Fruit fly (Drosophila melanogaster) whole organism, wandering third instar larva: Measurements from ENCODE around the gene CG12691.

Experiments
- Abd-B ChIP-seq: fragments of >200 bp; optimal IDR thresholded peaks from 2 replicates; lab custom pipeline; 2017; ENCODE audit warnings: missing biosample characterization, missing genetic modification characterization
- CG32264 ChIP-seq: fragments of 200-800 bp; sonication (Bioruptor generic); optimal IDR thresholded peaks from 2 replicates; lab custom pipeline; 2016; ENCODE audit warnings: missing biosample characterization, missing genetic modification characterization
- CG9705 ChIP-seq: fragments of 200-800 bp; sonication (Bioruptor generic); optimal IDR thresholded peaks from 2 replicates; lab custom pipeline; 2018; ENCODE audit warnings: missing biosample characterization, mild to moderate bottlenecking, missing genetic modification characterization
- CrebA ChIP-seq: fragments of 200-800 bp; sonication (Bioruptor generic); optimal IDR thresholded peaks from 2 replicates; lab custom pipeline; 2016; ENCODE audit warnings: missing biosample characterization, mild to moderate bottlenecking, missing genetic modification characterization, borderline replicate concordance
- Dfd ChIP-seq: fragments of >200 bp; optimal IDR thresholded peaks from 2 replicates; lab custom pipeline; 2017; ENCODE audit warnings: missing biosample characterization, missing genetic modification characterization
- HLH106 ChIP-seq: fragments of 200-800 bp; optimal IDR thresholded peaks from 3 replicates; lab custom pipeline; 2019; ENCODE audit warnings: missing biosample characterization, mild to moderate bottlenecking, missing genetic modification characterization, moderate library complexity
- Hnf4 ChIP-seq: fragments of 200-800 bp; sonication (Bioruptor generic); optimal IDR thresholded peaks from 2 replicates; lab custom pipeline; 2016; ENCODE audit warnings: missing biosample characterization, mild to moderate bottlenecking, missing genetic modification characterization
- Hr78 ChIP-seq: fragments of >200 bp; optimal IDR thresholded peaks from 2 replicates; lab custom pipeline; 2017; ENCODE audit warnings: missing biosample characterization, missing genetic modification characterization
- Hr83 ChIP-seq: fragments of 200-300 bp; sonication (Bioruptor generic); optimal IDR thresholded peaks from 2 replicates; lab custom pipeline; 2016; ENCODE audit warnings: missing biosample characterization, mild to moderate bottlenecking, missing genetic modification characterization, moderate library complexity; ENCODE audit not compliant: poor library complexity, severe bottlenecking
- Jra ChIP-seq: sonication (Bioruptor generic); optimal IDR thresholded peaks from 2 replicates; lab custom pipeline; 2016; ENCODE audit warnings: missing biosample characterization, missing genetic modification characterization
- Mio ChIP-seq: sonication (Bioruptor generic); optimal IDR thresholded peaks from 2 replicates; lab custom pipeline; 2016; ENCODE audit warnings: missing biosample characterization, missing genetic modification characterization
- Myc ChIP-seq: fragments of >200 bp; optimal IDR thresholded peaks from 2 replicates; lab custom pipeline; 2017
- N ChIP-seq: fragments of >200 bp; optimal IDR thresholded peaks from 2 replicates; lab custom pipeline; 2018; ENCODE audit warnings: missing biosample characterization, missing external identifiers, missing genetic modification characterization
- OdsH ChIP-seq: fragments of 200-800 bp; sonication (Bioruptor generic); optimal IDR thresholded peaks from 2 replicates; lab custom pipeline; 2016; ENCODE audit warnings: missing biosample characterization, mild to moderate bottlenecking, missing genetic modification characterization
- Rel ChIP-seq, 2 experiments: fragments of 200-800 bp; sonication (Bioruptor generic) in 1 of 2; optimal IDR thresholded peaks; 2 replicates in 1 of 2; 3 replicates in 1 of 2; lab custom pipeline; 2016 to 2019; ENCODE audit warnings: mild to moderate bottlenecking in 2 of 2, missing biosample characterization in 2 of 2, missing genetic modification characterization in 2 of 2, moderate library complexity in 1 of 2
- Sp1 ChIP-seq: fragments of 200-800 bp; sonication (Bioruptor generic); optimal IDR thresholded peaks from 3 replicates; lab custom pipeline; 2019; ENCODE audit warnings: missing biosample characterization, mild to moderate bottlenecking, missing genetic modification characterization, moderate library complexity
- br ChIP-seq: fragments of 200-800 bp; sonication (Bioruptor generic); optimal IDR thresholded peaks from 2 replicates; lab custom pipeline; 2016; ENCODE audit warnings: missing biosample characterization, missing genetic modification characterization
- brk ChIP-seq: fragments of 200-800 bp; sonication (Bioruptor generic); optimal IDR thresholded peaks from 2 replicates; lab custom pipeline; 2016; ENCODE audit warnings: missing biosample characterization, mild to moderate bottlenecking, missing genetic modification characterization
- dmrt93B ChIP-seq: fragments of 200-800 bp; sonication (Bioruptor generic); optimal IDR thresholded peaks from 2 replicates; lab custom pipeline; 2018; ENCODE audit warnings: missing biosample characterization, mild to moderate bottlenecking, missing genetic modification characterization
- dsf ChIP-seq: sonication (Bioruptor generic); optimal IDR thresholded peaks from 2 replicates; lab custom pipeline; 2016; ENCODE audit warnings: missing biosample characterization, missing genetic modification characterization, borderline replicate concordance
- ey ChIP-seq: fragments of 200-800 bp; sonication (Bioruptor generic); optimal IDR thresholded peaks from 2 replicates; lab custom pipeline; 2016; ENCODE audit warnings: missing biosample characterization, missing genetic modification characterization
- foxo ChIP-seq, 2 experiments: fragments of 200-800 bp; sonication (Bioruptor generic); optimal IDR thresholded peaks; 2 replicates in 1 of 2; 3 replicates in 1 of 2; lab custom pipeline; 2016 to 2017; ENCODE audit warnings: missing biosample characterization in 2 of 2, missing genetic modification characterization in 2 of 2
- fru ChIP-seq: fragments of 200-800 bp; sonication (Bioruptor generic); optimal IDR thresholded peaks from 3 replicates; lab custom pipeline; 2016; ENCODE audit warnings: missing biosample characterization, mild to moderate bottlenecking, missing genetic modification characterization
- h ChIP-seq: fragments of 200-800 bp; sonication (Bioruptor generic); optimal IDR thresholded peaks from 3 replicates; lab custom pipeline; 2016; ENCODE audit warnings: missing biosample characterization, mild to moderate bottlenecking, missing genetic modification characterization
- jim ChIP-seq: fragments of 175-275, 200-325 bp; sonication (Bioruptor generic); optimal IDR thresholded peaks from 2 replicates; lab custom pipeline; 2016; ENCODE audit warnings: missing biosample characterization, mild to moderate bottlenecking, missing genetic modification characterization
- lola ChIP-seq: fragments of >200 bp; optimal IDR thresholded peaks from 2 replicates; lab custom pipeline; 2017; ENCODE audit warnings: missing biosample characterization, missing genetic modification characterization
- pan ChIP-seq: fragments of >200 bp; optimal IDR thresholded peaks from 2 replicates; lab custom pipeline; 2017
- psq ChIP-seq: fragments of 200-800 bp; sonication (Bioruptor generic); optimal IDR thresholded peaks from 3 replicates; lab custom pipeline; 2017; ENCODE audit warnings: missing biosample characterization, mild to moderate bottlenecking, missing genetic modification characterization, moderate library complexity
- rgr ChIP-seq: fragments of 200-800 bp; sonication (Bioruptor generic); optimal IDR thresholded peaks from 3 replicates; lab custom pipeline; 2016; ENCODE audit warnings: missing biosample characterization, mild to moderate bottlenecking, missing genetic modification characterization
- sage ChIP-seq: fragments of 200-800 bp; sonication (Bioruptor generic); optimal IDR thresholded peaks from 2 replicates; lab custom pipeline; 2016; ENCODE audit warnings: missing biosample characterization, mild to moderate bottlenecking, missing genetic modification characterization
- sv ChIP-seq: fragments of 200-800 bp; sonication (Bioruptor generic); optimal IDR thresholded peaks from 3 replicates; lab custom pipeline; 2016; ENCODE audit warnings: missing biosample characterization, missing genetic modification characterization
- tai ChIP-seq: sonication (Bioruptor generic); optimal IDR thresholded peaks from 2 replicates; lab custom pipeline; 2016; ENCODE audit warnings: missing biosample characterization, missing genetic modification characterization
- usp ChIP-seq: fragments of >200 bp; optimal IDR thresholded peaks from 2 replicates; lab custom pipeline; 2017; ENCODE audit warnings: missing biosample characterization, missing genetic modification characterization
- woc ChIP-seq: sonication (Bioruptor generic); optimal IDR thresholded peaks from 2 replicates; lab custom pipeline; 2016; ENCODE audit warnings: missing biosample characterization, mild to moderate bottlenecking, missing genetic modification characterization

CG12691 gene

DNA sequence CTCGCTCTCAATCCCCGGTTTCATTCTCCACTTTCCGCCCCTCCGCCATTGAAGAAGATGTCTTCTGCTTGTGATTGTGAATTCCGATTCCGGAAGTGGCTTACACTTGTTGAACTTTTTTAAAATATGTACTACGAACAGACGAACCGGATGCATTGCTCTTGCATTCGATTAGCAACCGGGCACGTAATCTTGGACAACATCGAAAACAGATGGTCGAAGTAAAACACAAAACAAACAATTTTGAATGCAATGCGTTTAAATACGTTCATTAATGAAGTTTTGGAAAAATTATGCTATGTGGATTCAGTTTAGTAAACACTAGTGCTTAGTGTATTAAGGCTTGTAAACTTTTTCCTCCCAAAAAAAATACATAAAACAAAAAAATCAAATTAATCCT lies 19.9 kb upstream of the CG12691 start, which contains the start of gene Muc4B:
Muc4B (minus strand) TSS at position 101 of the 400 bp plus-strand sequence.
- TF ChIP-seq usp (GFP tag; lab: Kevin White, UChicago) (no peak), CG32264 (GFP tag; lab: Kevin White, UChicago) (no peak), dmrt93B (no peak), Myc (lab: Kevin White, UChicago) (no peak), OdsH (GFP tag; lab: Kevin White, UChicago) (no peak), br (no peak), tai (GFP tag; lab: Kevin White, UChicago) (no peak), Dfd (no peak), sv (GFP tag; lab: Kevin White, UChicago) (no peak), woc (GFP tag; lab: Kevin White, UChicago) (no peak), CrebA (GFP tag; lab: Kevin White, UChicago) (no peak), lola (GFP tag; lab: Kevin White, UChicago) (no peak), jim (GFP tag; lab: Kevin White, UChicago) (no peak), sage (GFP tag; lab: Kevin White, UChicago) (no peak), CG9705 (no peak), foxo (GFP tag; optimal IDR thresholded peaks at IDR 0.05; lab: Kevin White, UChicago) (no peak)
- TF ChIP-seq, all 38 proteins: peak for 0

DNA sequence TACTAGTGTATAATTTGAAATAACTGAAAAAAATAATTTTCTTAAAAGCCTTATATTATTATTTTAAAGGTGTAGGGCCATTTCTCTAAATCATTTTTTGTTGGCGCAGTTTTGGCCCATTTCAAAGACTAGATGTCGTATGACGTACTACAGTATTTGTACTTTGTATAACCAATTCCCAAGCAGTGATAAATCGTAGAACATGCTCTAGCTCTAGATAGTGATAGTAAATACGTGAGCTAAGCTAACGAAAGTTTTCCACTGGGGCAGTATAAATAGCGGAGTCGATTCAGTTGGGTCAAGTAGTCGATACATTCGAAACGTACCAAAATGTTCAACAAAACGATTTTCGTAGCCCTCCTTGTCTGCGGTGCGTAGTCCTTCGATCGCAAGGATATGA lies 18.9 kb upstream of the CG12691 start, which contains the start of gene CG43134:
CG43134 (plus strand) TSS at position 301 of the 400 bp plus-strand sequence.
- TF ChIP-seq CG9705 = no peak
- TF ChIP-seq Hnf4 = no peak
- no peak for TF ChIP-seq dmrt93B
- TF ChIP-seq tai (GFP tag; lab: Kevin White, UChicago) = no peak
- TF ChIP-seq rgr (GFP tag; lab: Kevin White, UChicago) = no peak
- TF ChIP-seq CG32264 (GFP tag; lab: Kevin White, UChicago) = no peak
- TF ChIP-seq pan (lab: Kevin White, UChicago) = no peak
- TF ChIP-seq psq = no peak

DNA sequence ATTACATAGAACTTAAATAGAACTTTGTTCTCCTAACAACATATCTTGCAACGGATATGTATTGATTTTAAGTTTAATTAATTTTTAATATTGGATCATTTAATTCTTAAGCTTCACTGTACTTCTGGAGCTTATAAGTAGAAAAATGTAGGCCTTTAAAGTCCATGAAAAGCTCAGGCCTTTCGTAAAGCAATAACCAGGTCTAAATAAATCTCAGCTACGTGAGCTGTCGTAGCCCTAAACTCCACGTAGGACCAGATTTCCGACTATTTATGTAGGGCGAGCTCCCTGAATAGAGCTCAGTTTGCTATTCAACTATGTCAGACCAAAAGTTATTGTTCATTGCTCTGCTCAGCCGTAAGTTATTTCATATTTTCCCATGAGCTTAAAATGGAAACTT lies 17.8 kb upstream of the CG12691 start, which contains the start of gene CG43135:
CG43135 (plus strand) TSS at position 301 of the 400 bp plus-strand sequence.
- TF ChIP-seq CG9705 (no peak), psq (no peak), OdsH (GFP tag; lab: Kevin White, UChicago) (no peak), sage (GFP tag; lab: Kevin White, UChicago) (no peak), N (no peak), CG32264 (GFP tag; lab: Kevin White, UChicago) (no peak), Rel (GFP tag; optimal IDR thresholded peaks at IDR 0.05; lab: Kevin White, UChicago) (no peak), Rel (tag; optimal IDR thresholded peaks at IDR 0.05; lab: Kevin White, UChicago) (no peak), CrebA (GFP tag; lab: Kevin White, UChicago) (no peak), woc (GFP tag; lab: Kevin White, UChicago) (no peak), pan (lab: Kevin White, UChicago) (no peak), Jra (GFP tag; lab: Kevin White, UChicago) (no peak), Sp1 (GFP tag; lab: Kevin White, UChicago) (no peak), rgr (GFP tag; lab: Kevin White, UChicago) (no peak), tai (GFP tag; lab: Kevin White, UChicago) (no peak)
- TF ChIP-seq, all 38 proteins: peak for 0

DNA sequence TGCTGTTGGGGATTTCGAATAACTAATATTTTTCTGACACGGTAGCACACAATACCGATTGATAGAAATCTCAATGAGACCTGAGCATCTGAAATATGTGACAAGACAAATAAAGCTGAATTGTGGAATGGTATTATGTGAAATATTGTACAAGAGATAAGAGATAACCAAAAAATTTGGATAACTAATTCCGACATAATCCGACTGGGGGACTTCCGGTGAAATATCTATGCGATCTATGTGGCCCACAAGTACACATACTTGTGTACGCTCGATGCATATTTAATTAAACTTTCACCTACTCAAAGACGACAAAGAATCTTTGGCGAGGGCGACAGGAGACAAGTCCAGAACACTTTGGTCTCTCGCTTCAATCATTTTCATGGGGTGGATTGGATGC lies 13.2 kb upstream of the CG12691 start, which contains the start of gene CG15576:
CG15576 (minus strand) TSS at position 101 of the 400 bp plus-strand sequence.
- no peak for TF ChIP-seq Hr83 (GFP tag; lab: Kevin White, UChicago)

DNA sequence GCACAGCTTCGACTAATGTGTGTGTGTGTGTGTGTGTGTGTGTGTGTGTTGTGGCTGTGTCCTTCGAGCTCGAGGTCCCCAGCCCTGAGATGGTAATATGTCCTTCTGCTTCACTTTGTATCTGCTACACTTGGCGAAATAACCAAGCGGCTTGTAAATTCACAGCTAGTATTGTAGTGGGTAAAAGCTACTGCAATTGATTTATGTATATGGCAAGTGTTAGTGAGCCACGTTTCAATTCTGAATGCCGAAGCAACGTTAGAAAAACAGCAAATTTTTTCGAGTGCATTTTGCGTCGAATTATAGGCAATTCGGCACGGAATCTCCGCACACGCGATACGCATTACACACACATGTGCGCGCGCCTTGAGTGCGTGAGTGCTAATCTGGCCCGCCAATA lies 3.2 kb upstream of the CG12691 start:
- no peak for TF ChIP-seq Mio (GFP tag; lab: Kevin White, UChicago)
- no peak for TF ChIP-seq Abd-B
- TF ChIP-seq HLH106 (tag; lab: Kevin White, UChicago) = peak; percentile 42
- no peak for TF ChIP-seq Jra (GFP tag; lab: Kevin White, UChicago)
- TF ChIP-seq ey (GFP tag; lab: Kevin White, UChicago) = peak; percentile 40
- peak; percentile 29 for TF ChIP-seq Sp1 (GFP tag; lab: Kevin White, UChicago)
- TF ChIP-seq Hr78 = no peak
- peak; percentile 32 for TF ChIP-seq h
- peak; percentile 32 for TF ChIP-seq rgr (GFP tag; lab: Kevin White, UChicago)
- TF ChIP-seq br = peak; percentile 15
- TF ChIP-seq CG32264 (GFP tag; lab: Kevin White, UChicago) = no peak
- TF ChIP-seq dsf (GFP tag; lab: Kevin White, UChicago) = no peak
- TF ChIP-seq brk = no peak
- peak in 1 of 2 experiments; percentile 46 for TF ChIP-seq foxo (GFP tag; optimal IDR thresholded peaks at IDR 0.05; lab: Kevin White, UChicago)
- TF ChIP-seq woc (GFP tag; lab: Kevin White, UChicago) = peak; percentile 3
- TF ChIP-seq fru (GFP tag; lab: Kevin White, UChicago) = peak; percentile 46
- TF ChIP-seq OdsH (GFP tag; lab: Kevin White, UChicago) = peak; percentile 26
